Worm (Caenorhabditis elegans) whole organism, mixed stage, embryonic: ENCODE data around the gene Y49F6B.8.
A peak's percentile ranks its signal among the peaks of the same experiment; 100 is the strongest.
"Not testable (repeated sequence)": the region's sequence is repeated elsewhere in the genome, so short reads cannot be mapped to it uniquely, and the experiment has no call there.

Source experiments
- M03D4.4 ChIP-seq: sonication (generic microtip); optimal IDR thresholded peaks from 2 replicates; lab custom pipeline; 2017; ENCODE audit warnings: mild to moderate bottlenecking, missing genetic modification characterization, missing compliant biosample characterization
- bed-3 ChIP-seq: fragments of 200-800 bp; sonication (Bioruptor generic); optimal IDR thresholded peaks from 3 replicates; lab custom pipeline; 2018; ENCODE audit warnings: mild to moderate bottlenecking, missing genetic modification characterization, moderate library complexity, missing compliant biosample characterization
- ceh-39 ChIP-seq: fragments of 150-350 bp; optimal IDR thresholded peaks from 2 replicates; lab custom pipeline; 2014; ENCODE audit warnings: missing biosample characterization, missing genetic modification characterization
- ceh-43 ChIP-seq: fragments of 200-800 bp; sonication (Bioruptor generic); optimal IDR thresholded peaks from 2 replicates; lab custom pipeline; 2018; ENCODE audit warnings: mild to moderate bottlenecking, missing genetic modification characterization, moderate library complexity, missing compliant biosample characterization
- ceh-83 ChIP-seq: fragments of 200-800 bp; sonication (Bioruptor generic); optimal IDR thresholded peaks from 2 replicates; lab custom pipeline; 2018; ENCODE audit warnings: mild to moderate bottlenecking, missing genetic modification characterization, missing compliant biosample characterization
- ces-1 ChIP-seq: fragments of 150-350 bp; optimal IDR thresholded peaks from 2 replicates; lab custom pipeline; 2014; ENCODE audit warnings: missing biosample characterization, missing genetic modification reagents, missing genetic modification characterization
- cnd-1 ChIP-seq: fragments of 200-800 bp; sonication (Bioruptor generic); optimal IDR thresholded peaks from 2 replicates; lab custom pipeline; 2018; ENCODE audit warnings: mild to moderate bottlenecking, missing genetic modification characterization, missing compliant biosample characterization
- drap-1 ChIP-seq: fragments of 200-800 bp; sonication (Bioruptor generic); optimal IDR thresholded peaks from 3 replicates; lab custom pipeline; 2018; ENCODE audit warnings: mild to moderate bottlenecking, missing genetic modification characterization, missing compliant biosample characterization
- elt-1 ChIP-seq: sonication (generic microtip); optimal IDR thresholded peaks from 2 replicates; lab custom pipeline; 2017; ENCODE audit warnings: missing genetic modification characterization, mild to moderate bottlenecking, missing compliant biosample characterization, antibody characterized with exemption, moderate library complexity, borderline replicate concordance; ENCODE audit not compliant: insufficient read depth
- elt-3 ChIP-seq: fragments of 150-350 bp; optimal IDR thresholded peaks from 2 replicates; lab custom pipeline; 2014; ENCODE audit warnings: missing biosample characterization, missing genetic modification characterization
- flh-1 ChIP-seq: fragments of 200-800 bp; sonication (Bioruptor generic); optimal IDR thresholded peaks from 2 replicates; lab custom pipeline; 2018; ENCODE audit warnings: mild to moderate bottlenecking, missing genetic modification characterization, moderate library complexity, missing compliant biosample characterization
- ham-2 ChIP-seq: fragments of 200-800 bp; sonication (Bioruptor generic); optimal IDR thresholded peaks from 2 replicates; lab custom pipeline; 2018; ENCODE audit warnings: mild to moderate bottlenecking, missing genetic modification characterization, missing compliant biosample characterization
- hlh-1 ChIP-seq: fragments of 150-350 bp; optimal IDR thresholded peaks from 2 replicates; lab custom pipeline; 2014; ENCODE audit warnings: missing biosample characterization, missing genetic modification reagents, missing genetic modification characterization
- lin-13 ChIP-seq: fragments of 150-350 bp; optimal IDR thresholded peaks from 2 replicates; lab custom pipeline; 2014; ENCODE audit warnings: missing biosample characterization, missing genetic modification characterization
- lin-32 ChIP-seq: fragments of 200-800 bp; sonication (Bioruptor generic); optimal IDR thresholded peaks from 2 replicates; lab custom pipeline; 2018; ENCODE audit warnings: mild to moderate bottlenecking, missing genetic modification characterization, missing compliant biosample characterization
- lsy-2 ChIP-seq: fragments of 150-350 bp; optimal IDR thresholded peaks from 2 replicates; lab custom pipeline; 2014; ENCODE audit warnings: missing biosample characterization, missing genetic modification characterization
- mab-5 ChIP-seq: fragments of 150-350 bp; optimal IDR thresholded peaks from 2 replicates; lab custom pipeline; 2014; ENCODE audit warnings: missing biosample characterization, missing genetic modification characterization
- mep-1 ChIP-seq: fragments of 150-350 bp; optimal IDR thresholded peaks from 2 replicates; lab custom pipeline; 2017; ENCODE audit warnings: missing biosample characterization, missing genetic modification reagents, missing genetic modification characterization, inconsistent platforms
- mls-2 ChIP-seq: sonication (generic microtip); optimal IDR thresholded peaks from 2 replicates; lab custom pipeline; 2016; ENCODE audit warnings: mild to moderate bottlenecking, missing genetic modification characterization, moderate library complexity, missing compliant biosample characterization
- nhr-12 ChIP-seq: fragments of 150-350 bp; optimal IDR thresholded peaks from 2 replicates; lab custom pipeline; 2014; ENCODE audit warnings: missing biosample characterization, missing genetic modification characterization
- nhr-237 ChIP-seq: fragments of 150-350 bp; optimal IDR thresholded peaks from 2 replicates; lab custom pipeline; 2014; ENCODE audit warnings: missing biosample characterization, missing genetic modification characterization
- nhr-28 ChIP-seq: fragments of 150-350 bp; optimal IDR thresholded peaks from 2 replicates; lab custom pipeline; 2014; ENCODE audit warnings: missing biosample characterization, missing genetic modification characterization
- nhr-76 ChIP-seq: sonication (generic microtip); optimal IDR thresholded peaks from 2 replicates; lab custom pipeline; 2017; ENCODE audit warnings: missing biosample characterization, missing genetic modification characterization
- pha-4 ChIP-seq: fragments of 150-350 bp; optimal IDR thresholded peaks from 2 replicates; lab custom pipeline; 2018; ENCODE audit warnings: missing biosample characterization, missing genetic modification reagents, missing genetic modification characterization
- sem-2 ChIP-seq: fragments of 200-800 bp; sonication (Bioruptor generic); optimal IDR thresholded peaks from 2 replicates; lab custom pipeline; 2018; ENCODE audit warnings: mild to moderate bottlenecking, missing genetic modification characterization, missing compliant biosample characterization
- snpc-4 ChIP-seq: fragments of 150-350 bp; optimal IDR thresholded peaks from 2 replicates; lab custom pipeline; 2014; ENCODE audit warnings: missing biosample characterization, missing genetic modification characterization
- sptf-1 ChIP-seq: sonication (generic microtip); optimal IDR thresholded peaks from 2 replicates; lab custom pipeline; 2017; ENCODE audit warnings: mild to moderate bottlenecking, missing genetic modification characterization, moderate library complexity, missing compliant biosample characterization
- tbx-8 ChIP-seq: fragments of 200-800 bp; sonication (Bioruptor generic); optimal IDR thresholded peaks from 2 replicates; lab custom pipeline; 2018; ENCODE audit warnings: mild to moderate bottlenecking, missing genetic modification characterization, moderate library complexity, missing compliant biosample characterization
- unc-120 ChIP-seq: sonication (generic microtip); optimal IDR thresholded peaks from 2 replicates; lab custom pipeline; 2017; ENCODE audit warnings: missing genetic modification characterization, missing compliant biosample characterization; ENCODE audit not compliant: poor library complexity, severe bottlenecking
- unc-39 ChIP-seq: fragments of 150-350 bp; optimal IDR thresholded peaks from 2 replicates; lab custom pipeline; 2014; ENCODE audit warnings: missing biosample characterization, missing genetic modification characterization
- unc-62 ChIP-seq: fragments of 150-350 bp; optimal IDR thresholded peaks from 2 replicates; lab custom pipeline; 2014; ENCODE audit warnings: missing biosample characterization, missing genetic modification reagents, missing genetic modification characterization
- ztf-11 ChIP-seq: fragments of 150-350 bp; optimal IDR thresholded peaks from 2 replicates; lab custom pipeline; 2014; ENCODE audit warnings: missing biosample characterization, missing genetic modification characterization

Gene Y49F6B.8

ce11 chrII:3500373-3500772, 18.9 kb upstream of the Y49F6B.8 start:
- TF ChIP-seq tbx-8 (GFP tag; lab: Kevin White, UChicago) (no peak), ceh-83 (GFP tag; lab: Kevin White, UChicago) (no peak)

- TF ChIP-seq mab-5 (tag; lab: Kevin White, UChicago) = no peak
- TF ChIP-seq ces-1 (GFP tag; lab: Kevin White, UChicago) = no peak
- TF ChIP-seq cnd-1 (tag; lab: Kevin White, UChicago) = no peak
- TF ChIP-seq hlh-1 (tag; lab: Kevin White, UChicago) = no peak
- TF ChIP-seq snpc-4 = no peak
- no peak for TF ChIP-seq unc-120
- TF ChIP-seq bed-3 (GFP tag; lab: Kevin White, UChicago) = no peak
- TF ChIP-seq, all 35 proteins: peak for 0
These were observed 17.9 kb upstream of the Y49F6B.8 start, which contains the start of gene Y49F6B.9 for ce11 chrII:3499386-3499785. Y49F6B.9 (minus strand) TSS chrII:3499387.

DNA sequence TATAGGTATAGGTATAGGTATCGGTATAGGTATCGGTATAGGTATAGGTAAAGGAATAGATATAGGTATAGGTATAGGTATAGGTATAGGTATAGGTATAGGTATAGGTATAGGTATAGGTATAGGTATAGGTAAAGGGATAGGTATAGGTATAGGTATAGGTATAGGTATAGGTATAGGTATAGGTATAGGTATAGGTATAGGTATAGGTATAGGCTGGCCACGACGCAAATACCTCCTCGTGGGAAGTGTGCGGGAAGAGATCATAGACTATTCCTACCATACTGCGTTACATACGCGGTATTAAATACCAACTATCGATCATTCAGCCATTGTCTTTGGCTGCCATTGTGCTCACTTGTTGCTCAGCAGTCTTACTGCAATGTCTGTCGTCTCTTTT, 9.3 kb upstream of the Y49F6B.8 start, which contains the start of gene fbxb-112:
TSS of gene fbxb-112 (plus strand) at position 301 of the 400 bp plus-strand sequence.
- not testable (repeated sequence) for TF ChIP-seq pha-4; M03D4.4 (tag; lab: Kevin White, UChicago); flh-1 (GFP tag; lab: Kevin White, UChicago)
- TF ChIP-seq, all 35 proteins: peak for 0; not testable (repeated sequence) for 35

DNA sequence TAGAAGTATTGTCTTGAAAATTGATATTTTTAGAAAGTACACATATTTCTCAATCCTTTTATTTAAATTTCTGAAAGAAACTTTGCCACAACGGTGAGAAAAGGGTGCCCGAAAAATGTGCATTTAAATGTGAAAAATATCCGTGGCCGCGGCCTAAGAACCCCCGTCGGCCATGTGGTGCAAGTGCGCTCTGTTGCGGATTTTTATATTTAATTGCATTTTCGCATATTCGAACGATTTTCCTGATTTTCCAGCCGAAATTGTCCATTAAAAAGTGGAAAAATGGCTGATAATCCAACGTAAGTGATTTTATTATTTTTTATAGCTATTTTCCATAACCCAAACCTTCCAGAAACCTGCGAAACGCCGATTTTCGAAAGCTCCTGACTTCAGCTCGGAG, 747 bp upstream of the Y49F6B.8 start, which contains the start of gene smu-2:
TSS of gene smu-2 (plus strand) at position 178 of the 400 bp plus-strand sequence.
- TF ChIP-seq mep-1 (peak; percentile 49), sptf-1 (tag; lab: Kevin White, UChicago) (peak; percentile 75), ceh-43 (GFP tag; lab: Kevin White, UChicago) (peak; percentile 7), lsy-2 (tag; lab: Kevin White, UChicago) (peak; percentile 39), ces-1 (GFP tag; lab: Kevin White, UChicago) (peak; percentile 97), tbx-8 (GFP tag; lab: Kevin White, UChicago) (no peak), sem-2 (no peak), lin-32 (peak; percentile 16), mab-5 (tag; lab: Kevin White, UChicago) (peak; percentile 55), cnd-1 (tag; lab: Kevin White, UChicago) (peak; percentile 20)

DNA sequence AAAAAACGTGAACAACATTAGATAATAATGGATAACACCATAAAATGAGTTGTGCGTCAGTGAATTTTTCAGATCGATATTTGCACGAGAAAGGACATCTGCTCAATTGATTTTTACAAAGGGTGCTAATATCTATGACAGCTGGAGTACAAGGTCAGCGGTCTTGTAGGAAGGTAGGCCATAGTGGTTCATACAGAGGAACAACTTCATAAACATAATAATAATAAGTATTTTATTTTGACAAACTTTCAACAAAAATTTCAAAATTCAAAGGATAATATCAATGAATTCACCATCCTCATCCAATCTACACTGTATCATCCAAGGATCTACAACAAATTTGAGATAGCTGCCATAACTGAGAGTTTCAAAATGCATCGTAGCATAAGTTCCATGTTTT, 4.3 kb downstream of the Y49F6B.8 start, which contains the start of gene fbxb-104:
TSS of gene fbxb-104 (minus strand) at position 101 of the 400 bp plus-strand sequence.
- TF ChIP-seq mep-1 = no peak
- no peak for TF ChIP-seq nhr-237
- TF ChIP-seq bed-3 (GFP tag; lab: Kevin White, UChicago) = no peak
- TF ChIP-seq sem-2 = no peak
- no peak for TF ChIP-seq mab-5 (tag; lab: Kevin White, UChicago)
- TF ChIP-seq ceh-43 (GFP tag; lab: Kevin White, UChicago) = no peak
- TF ChIP-seq ceh-39 (tag; lab: Kevin White, UChicago) = no peak
- no peak for TF ChIP-seq ztf-11 (tag; lab: Kevin White, UChicago)
- no peak for TF ChIP-seq ces-1 (GFP tag; lab: Kevin White, UChicago)
- TF ChIP-seq unc-39 (tag; lab: Kevin White, UChicago) = no peak
- no peak for TF ChIP-seq lin-32
- TF ChIP-seq elt-1 (tag; lab: Kevin White, UChicago) = no peak
- no peak for TF ChIP-seq nhr-12 (tag; lab: Kevin White, UChicago)
- no peak for TF ChIP-seq elt-3 (tag; lab: Kevin White, UChicago)
- no peak for TF ChIP-seq unc-62 (GFP tag; lab: Kevin White, UChicago)
- no peak for TF ChIP-seq mls-2 (tag; lab: Kevin White, UChicago)
- no peak for TF ChIP-seq cnd-1 (tag; lab: Kevin White, UChicago)
- no peak for TF ChIP-seq ceh-83 (GFP tag; lab: Kevin White, UChicago)
- TF ChIP-seq, all 35 proteins: peak for 0

DNA sequence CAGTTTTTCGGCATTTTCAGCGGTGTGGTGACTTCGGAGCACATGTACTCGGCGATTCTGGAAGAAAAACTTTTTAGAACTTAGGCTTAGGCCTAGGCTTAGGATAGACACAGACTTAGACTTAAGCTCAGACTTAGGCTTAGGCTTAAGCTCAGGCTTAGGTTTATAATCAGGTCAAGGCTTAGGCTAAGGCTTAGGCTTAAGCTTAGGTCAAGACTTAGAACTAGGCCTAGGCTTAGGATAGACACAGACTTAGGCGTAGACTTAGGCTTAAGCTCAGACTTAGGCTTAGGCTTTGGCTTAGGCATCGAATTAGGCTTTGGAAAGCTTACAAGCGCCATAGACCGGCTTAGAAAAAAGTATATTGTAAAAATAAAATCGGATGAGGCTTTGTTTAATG, 4.9 kb downstream of the Y49F6B.8 start:
- no peak for TF ChIP-seq mep-1
- no peak for TF ChIP-seq drap-1 (GFP tag; lab: Kevin White, UChicago)
- TF ChIP-seq cnd-1 (tag; lab: Kevin White, UChicago) = no peak
- TF ChIP-seq mab-5 (tag; lab: Kevin White, UChicago) = no peak
- TF ChIP-seq elt-3 (tag; lab: Kevin White, UChicago) = no peak
- no peak for TF ChIP-seq lin-13 (tag; lab: Kevin White, UChicago)
- TF ChIP-seq ceh-83 (GFP tag; lab: Kevin White, UChicago) = no peak
- no peak for TF ChIP-seq ham-2
- no peak for TF ChIP-seq nhr-76 (tag; lab: Kevin White, UChicago)
- TF ChIP-seq flh-1 (GFP tag; lab: Kevin White, UChicago) = no peak
- no peak for TF ChIP-seq nhr-28 (tag; lab: Kevin White, UChicago)
- TF ChIP-seq ztf-11 (tag; lab: Kevin White, UChicago) = no peak
- no peak for TF ChIP-seq tbx-8 (GFP tag; lab: Kevin White, UChicago)
- TF ChIP-seq pha-4 = no peak
- no peak for TF ChIP-seq mls-2 (tag; lab: Kevin White, UChicago)
- no peak for TF ChIP-seq hlh-1 (tag; lab: Kevin White, UChicago)
- TF ChIP-seq, all 35 proteins: peak for 0
